Fruit fly (Drosophila melanogaster) whole organism, pupa: Measurements from ENCODE around the gene CG9316.

Experiments
- CG10348 ChIP-seq: fragments of 200-800 bp; sonication (Bioruptor generic); IDR thresholded peaks from 2 replicates; pipeline ENCODE4 v1.3.6; 2022; ENCODE audit warnings: missing biosample characterization, missing genetic modification characterization
- CG13204 ChIP-seq: fragments of 200-800 bp; sonication (Bioruptor generic); optimal IDR thresholded peaks from 2 replicates; lab custom pipeline; 2018; ENCODE audit warnings: missing biosample characterization, mild to moderate bottlenecking, missing genetic modification characterization, moderate library complexity
- CG15710 ChIP-seq: fragments of 200-800 bp; sonication (Bioruptor generic); optimal IDR thresholded peaks from 2 replicates; lab custom pipeline; 2018; ENCODE audit warnings: missing biosample characterization, mild to moderate bottlenecking, missing genetic modification characterization, moderate library complexity
- CG32121 ChIP-seq: fragments of 200-800 bp; sonication (Bioruptor generic); IDR thresholded peaks from 2 replicates; pipeline ENCODE4 v1.3.6; 2022; ENCODE audit warnings: missing biosample characterization, missing genetic modification characterization
- CG34367 ChIP-seq: fragments of 200-800 bp; sonication (Bioruptor generic); optimal IDR thresholded peaks from 2 replicates; lab custom pipeline; 2018; ENCODE audit warnings: missing biosample characterization, mild to moderate bottlenecking, missing genetic modification characterization
- CG4496 ChIP-seq: fragments of 200-800 bp; sonication (Bioruptor generic); IDR thresholded peaks from 3 replicates; pipeline ENCODE4 v1.3.6; 2022; ENCODE audit warnings: missing biosample characterization, missing genetic modification characterization
- CG8301 ChIP-seq: fragments of 200-800 bp; sonication (Bioruptor generic); optimal IDR thresholded peaks from 2 replicates; lab custom pipeline; 2018; ENCODE audit warnings: missing biosample characterization, mild to moderate bottlenecking, missing genetic modification characterization
- D1 ChIP-seq: fragments of 200-800 bp; sonication (Bioruptor generic); optimal IDR thresholded peaks from 2 replicates; lab custom pipeline; 2018; ENCODE audit warnings: missing biosample characterization, mild to moderate bottlenecking, missing genetic modification characterization, moderate library complexity
- EcR ChIP-seq: fragments of 200-800 bp; sonication (Bioruptor generic); optimal IDR thresholded peaks from 3 replicates; lab custom pipeline; 2019; ENCODE audit warnings: missing biosample characterization, missing genetic modification characterization, mild to moderate bottlenecking, moderate library complexity, missing genetic modification reagents
- Pif1A ChIP-seq: fragments of 200-800 bp; sonication (Bioruptor generic); optimal IDR thresholded peaks from 3 replicates; lab custom pipeline; 2016; ENCODE audit warnings: missing biosample characterization, missing genetic modification characterization
- Pif1B ChIP-seq: fragments of 200-800 bp; sonication (Bioruptor generic); optimal IDR thresholded peaks from 3 replicates; lab custom pipeline; 2016; ENCODE audit warnings: missing biosample characterization, missing genetic modification characterization
- Snoo ChIP-seq: fragments of 200-800 bp; sonication (Bioruptor generic); optimal IDR thresholded peaks from 3 replicates; lab custom pipeline; 2017; ENCODE audit warnings: missing biosample characterization, mild to moderate bottlenecking, missing genetic modification characterization, inconsistent platforms
- rn ChIP-seq: fragments of 200-800 bp; sonication (Bioruptor generic); IDR thresholded peaks from 2 replicates; pipeline ENCODE4 v1.3.6; 2022; ENCODE audit warnings: missing biosample characterization, missing genetic modification characterization

dm6 chr2L:20682136-20682733 lies 44.1 kb downstream of the CG9316 start, which contains the start of gene CG2617:
- TF ChIP-seq Pif1B (GFP tag; lab: Kevin White, UChicago) (no peak), CG8301 (tag; lab: Kevin White, UChicago) (no peak), rn (no peak), CG32121 (GFP tag; lab: Robert Waterston, UW) (no peak), CG15710 (tag; lab: Kevin White, UChicago) (no peak), EcR (no peak), CG10348 (GFP tag; lab: Robert Waterston, UW) (no peak), D1 (tag; lab: Kevin White, UChicago) (no peak), Pif1A (no peak), CG34367 (tag; lab: Kevin White, UChicago) (no peak), CG13204 (GFP tag; lab: Kevin White, UChicago) (no peak), Snoo (tag; lab: Kevin White, UChicago) (no peak), CG4496 (GFP tag; lab: Robert Waterston, UW) (no peak)
